Worm (Caenorhabditis elegans): ENCODE data around the gene lido-11.
"Not testable (repeated sequence)": the region's sequence is repeated elsewhere in the genome, so short reads cannot be mapped to it uniquely, and the experiment has no call there.

Gene lido-11

ce11 chrII:3014196-3014849 lies 10.6 kb downstream of the lido-11 start, which contains the start of gene C41H7.2:
C41H7.2 (plus strand) TSS chrII:3014817.
- no peak for TF ChIP-seq ceh-36 (tag; optimal IDR thresholded peaks at IDR 0.05)
- no peak for TF ChIP-seq sea-1 (GFP tag; conservative IDR thresholded peaks at IDR 0.05)
- TF ChIP-seq tra-4 (tag; optimal IDR thresholded peaks at IDR 0.05) = no peak
- TF ChIP-seq hmbx-1 (tag; optimal IDR thresholded peaks at IDR 0.05) = no peak
- no peak for TF ChIP-seq F13C5.2 (tag; optimal IDR thresholded peaks at IDR 0.05)
- TF ChIP-seq ets-7 (tag; optimal IDR thresholded peaks at IDR 0.05) = no peak
- TF ChIP-seq scrt-1 (GFP tag; IDR thresholded peaks at IDR 0.05) = no peak
- no peak for TF ChIP-seq pes-1 (GFP tag; IDR thresholded peaks at IDR 0.05)
- TF ChIP-seq ceh-13 (GFP tag; optimal IDR thresholded peaks at IDR 0.05) = no peak
- no peak for TF ChIP-seq tbx-11 (GFP tag; IDR thresholded peaks at IDR 0.05)
- TF ChIP-seq B0310.2 (tag; optimal IDR thresholded peaks at IDR 0.05) = no peak

DNA sequence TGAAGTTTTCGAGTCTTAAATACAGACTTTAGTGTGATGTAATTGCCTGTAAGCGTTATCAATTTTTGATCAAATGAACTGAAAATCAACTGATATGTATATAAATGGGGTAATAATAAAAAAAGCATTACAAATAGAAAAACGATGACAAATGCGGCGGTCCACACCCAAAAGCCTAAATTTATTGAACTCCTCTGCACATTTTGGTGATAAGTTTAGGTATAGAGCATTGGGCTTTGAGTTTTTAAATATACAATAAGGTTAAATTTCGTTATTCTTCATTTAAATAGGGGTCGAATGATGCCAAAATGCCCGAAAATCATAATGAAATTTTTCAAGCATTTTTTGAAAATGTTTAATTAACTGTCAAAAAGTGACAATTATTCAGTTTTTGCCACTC lies 16.0 kb downstream of the lido-11 start, which contains the start of gene clec-3:
Gene clec-3 (minus strand): TSS at position 101 of the 400 bp plus-strand sequence.
- TF ChIP-seq hmg-4 (GFP tag; optimal IDR thresholded peaks at IDR 0.05) (no peak), hnd-1 (tag; optimal IDR thresholded peaks at IDR 0.05) (no peak)

DNA sequence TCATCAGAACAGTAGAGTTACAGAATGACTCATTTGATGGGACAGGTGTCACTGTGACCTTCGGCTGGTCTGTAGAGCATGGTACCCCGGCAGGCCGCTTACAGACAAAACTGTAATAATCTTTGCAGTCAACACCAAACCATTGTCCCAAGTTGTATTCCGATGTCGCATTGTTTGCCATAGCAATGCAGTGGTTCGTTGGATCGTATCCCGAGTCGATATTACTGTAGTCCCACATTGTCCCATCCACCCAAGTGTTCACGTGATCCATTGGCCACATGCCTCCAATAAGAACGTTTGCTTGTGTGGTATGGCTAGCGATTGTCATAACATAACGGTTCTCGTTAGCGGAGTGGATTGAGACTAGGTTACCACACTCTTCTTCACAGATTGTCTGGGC lies 17.1 kb downstream of the lido-11 start:
- TF ChIP-seq sea-1 (GFP tag; conservative IDR thresholded peaks at IDR 0.05) = no peak
- no peak for TF ChIP-seq ceh-36 (tag; optimal IDR thresholded peaks at IDR 0.05)
- no peak for TF ChIP-seq tbx-11 (GFP tag; IDR thresholded peaks at IDR 0.05)
- no peak for TF ChIP-seq tbx-37 (GFP tag; conservative IDR thresholded peaks at IDR 0.05)
- TF ChIP-seq ceh-13 (GFP tag; optimal IDR thresholded peaks at IDR 0.05) = no peak
- no peak for TF ChIP-seq aly-1 (tag; optimal IDR thresholded peaks at IDR 0.05)
- TF ChIP-seq flt-1 (GFP tag; IDR thresholded peaks at IDR 0.05) = no peak
- TF ChIP-seq pes-1 (GFP tag; IDR thresholded peaks at IDR 0.05) = no peak
- TF ChIP-seq hnd-1 (tag; optimal IDR thresholded peaks at IDR 0.05) = no peak

DNA sequence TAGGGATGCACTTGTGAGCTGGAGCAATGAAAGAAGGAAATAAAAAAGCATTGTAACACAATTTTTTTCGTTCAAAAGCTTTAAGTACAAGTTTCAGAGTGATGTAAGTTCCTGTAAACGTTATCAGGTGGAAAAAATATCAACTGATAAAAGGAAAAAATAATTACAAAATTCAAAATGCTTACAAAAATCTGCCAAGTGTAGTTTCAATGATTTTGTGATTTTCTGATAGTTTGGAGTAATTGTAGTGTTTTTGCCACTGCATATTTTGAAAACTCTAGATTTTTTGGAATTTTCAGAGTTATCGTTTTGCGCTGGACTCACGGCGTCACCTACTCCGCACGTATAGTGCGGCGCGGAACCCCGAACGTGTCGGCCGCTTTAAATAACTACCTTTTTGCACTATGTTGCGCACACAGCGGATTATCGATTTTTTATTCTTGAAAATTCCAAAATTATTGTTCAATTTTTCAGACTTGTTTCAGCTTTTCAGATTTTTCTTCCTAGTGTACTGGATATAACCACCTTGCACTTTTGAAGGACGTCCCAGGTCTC lies 19.7 kb downstream of the lido-11 start, which contains the start of gene clec-2:
Gene clec-2 (minus strand): TSS at position 51 of the 555 bp plus-strand sequence.
- TF ChIP-seq ama-1 (optimal IDR thresholded peaks at IDR 0.05) (no peak), scrt-1 (GFP tag; IDR thresholded peaks at IDR 0.05) (no peak), aly-1 (tag; optimal IDR thresholded peaks at IDR 0.05) (no peak), ceh-13 (GFP tag; optimal IDR thresholded peaks at IDR 0.05) (no peak)

DNA sequence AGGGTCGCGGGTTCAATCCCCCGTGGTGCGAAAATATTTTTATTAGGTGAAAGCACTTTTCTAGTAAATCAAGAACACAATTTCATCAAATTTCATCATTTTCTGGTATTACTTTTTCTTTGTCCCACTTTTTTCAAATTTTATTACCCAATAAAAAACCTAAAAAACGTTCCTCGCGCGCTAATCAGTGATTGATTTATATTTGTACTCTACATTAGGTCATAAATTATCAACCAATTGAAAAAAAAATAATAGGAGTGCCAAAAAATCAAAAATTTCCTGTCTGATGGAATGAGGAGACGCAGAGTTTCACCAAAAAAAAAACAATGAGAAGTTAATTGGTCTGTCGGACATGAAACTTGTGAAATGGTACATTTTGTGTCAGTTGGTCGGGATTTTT lies 20.9 kb downstream of the lido-11 start:
- TF ChIP-seq ceh-13 (GFP tag; optimal IDR thresholded peaks at IDR 0.05) (no peak), hnd-1 (tag; optimal IDR thresholded peaks at IDR 0.05) (no peak), hmg-4 (GFP tag; optimal IDR thresholded peaks at IDR 0.05) (no peak), sea-1 (GFP tag; conservative IDR thresholded peaks at IDR 0.05) (no peak), F13C5.2 (tag; optimal IDR thresholded peaks at IDR 0.05) (no peak), aly-1 (tag; optimal IDR thresholded peaks at IDR 0.05) (no peak), tra-4 (tag; optimal IDR thresholded peaks at IDR 0.05) (no peak), pes-1 (GFP tag; IDR thresholded peaks at IDR 0.05) (no peak), ceh-36 (tag; optimal IDR thresholded peaks at IDR 0.05) (no peak)

DNA sequence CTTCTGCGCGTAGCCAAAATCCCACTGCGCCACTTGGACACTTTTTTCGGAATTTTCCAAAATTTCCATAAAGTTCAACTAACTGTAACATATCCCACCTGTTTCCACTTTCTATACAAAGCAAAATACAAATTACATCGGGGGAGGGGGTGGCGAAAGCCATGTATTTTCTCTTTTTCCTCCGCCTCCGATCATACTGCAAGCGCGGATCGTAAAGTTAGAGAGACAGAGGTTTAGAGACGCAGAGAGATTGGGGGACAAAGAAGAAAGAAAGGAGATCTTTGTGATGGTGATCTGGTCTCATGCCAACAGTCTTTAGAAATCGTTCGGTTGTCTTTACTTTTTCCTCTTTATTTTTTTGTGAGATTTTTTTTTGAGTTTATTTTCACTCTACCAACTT lies 24.5 kb downstream of the lido-11 start:
- no peak for TF ChIP-seq flt-1 (GFP tag; IDR thresholded peaks at IDR 0.05)

DNA sequence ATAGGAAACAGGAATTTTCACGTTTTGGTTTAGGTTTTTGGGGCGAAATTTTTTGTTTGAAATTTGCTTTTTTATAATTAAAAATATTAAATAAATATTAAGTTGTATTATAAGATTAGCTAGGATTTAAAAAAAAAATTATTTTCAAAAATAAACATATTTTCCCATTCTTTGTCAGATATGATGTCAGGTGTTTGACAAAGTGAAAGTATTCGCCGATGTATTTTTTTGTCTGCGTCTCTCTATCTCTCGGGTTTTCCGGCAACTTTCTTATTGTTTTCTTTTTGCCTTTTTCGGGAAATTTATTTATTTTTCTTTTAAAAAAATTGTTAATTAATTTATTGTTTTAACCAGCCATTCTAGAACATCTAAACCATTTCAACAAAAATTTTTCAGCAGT lies 26.6 kb downstream of the lido-11 start:
- no peak for TF ChIP-seq tbx-11 (GFP tag; IDR thresholded peaks at IDR 0.05)
- no peak for TF ChIP-seq ets-7 (tag; optimal IDR thresholded peaks at IDR 0.05)
- no peak for TF ChIP-seq sea-1 (GFP tag; conservative IDR thresholded peaks at IDR 0.05)
- no peak for TF ChIP-seq hmbx-1 (tag; optimal IDR thresholded peaks at IDR 0.05)
- TF ChIP-seq tbx-37 (GFP tag; conservative IDR thresholded peaks at IDR 0.05) = no peak
- TF ChIP-seq F13C5.2 (tag; optimal IDR thresholded peaks at IDR 0.05) = no peak
- no peak for TF ChIP-seq aly-1 (tag; optimal IDR thresholded peaks at IDR 0.05)
- no peak for TF ChIP-seq ceh-13 (GFP tag; optimal IDR thresholded peaks at IDR 0.05)

DNA sequence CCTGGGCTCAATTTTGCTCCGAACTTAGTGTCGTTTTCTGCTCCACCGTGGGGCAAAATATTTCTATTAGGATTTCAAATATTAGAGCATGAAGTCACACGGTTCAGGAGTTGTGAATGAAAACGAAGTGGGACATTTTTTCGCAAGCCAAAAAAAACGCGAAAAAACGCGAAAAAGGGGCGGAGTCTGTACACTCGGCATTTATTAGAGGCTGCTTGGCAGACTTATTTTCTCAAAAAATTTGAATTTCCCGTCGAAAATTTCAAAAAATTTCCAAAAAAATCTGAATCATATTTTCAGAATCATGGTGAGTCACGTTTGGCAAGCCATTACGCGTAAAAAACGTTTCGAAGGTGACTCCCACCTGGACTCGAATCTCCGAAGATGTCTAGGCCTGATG lies 28.7 kb downstream of the lido-11 start, which contains the start of gene B0454.6:
Gene B0454.6 (plus strand): TSS at position 301 of the 400 bp plus-strand sequence.
- TF ChIP-seq sea-1 (GFP tag; conservative IDR thresholded peaks at IDR 0.05); tbx-11 (GFP tag; IDR thresholded peaks at IDR 0.05); B0310.2 (tag; optimal IDR thresholded peaks at IDR 0.05): not testable (repeated sequence)

DNA sequence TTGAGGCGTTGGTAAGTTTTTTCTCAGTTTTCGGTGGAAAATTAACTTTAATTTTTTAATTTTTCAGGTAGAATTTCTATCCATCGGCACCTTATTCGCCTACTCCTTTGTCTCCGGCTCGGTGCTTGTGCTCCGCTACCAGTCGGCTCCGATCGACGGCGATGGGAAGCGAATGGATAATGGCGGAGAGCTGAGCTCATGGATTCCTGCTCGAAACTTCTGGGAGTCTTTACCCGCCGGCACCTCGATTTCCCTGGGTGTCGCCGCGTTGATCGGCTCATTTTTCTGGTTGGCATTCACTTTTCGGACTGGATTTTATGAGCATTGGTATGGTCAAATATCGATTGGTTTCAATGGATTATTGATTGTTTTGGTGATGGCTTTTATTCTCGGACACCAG lies 31.1 kb downstream of the lido-11 start:
- no peak for TF ChIP-seq scrt-1 (GFP tag; IDR thresholded peaks at IDR 0.05)
- TF ChIP-seq ets-7 (tag; optimal IDR thresholded peaks at IDR 0.05) = no peak
- no peak for TF ChIP-seq tbx-11 (GFP tag; IDR thresholded peaks at IDR 0.05)
- no peak for TF ChIP-seq aly-1 (tag; optimal IDR thresholded peaks at IDR 0.05)
- TF ChIP-seq hmbx-1 (tag; optimal IDR thresholded peaks at IDR 0.05) = no peak
- TF ChIP-seq hmg-4 (GFP tag; optimal IDR thresholded peaks at IDR 0.05) = no peak
- TF ChIP-seq flt-1 (GFP tag; IDR thresholded peaks at IDR 0.05) = no peak
- TF ChIP-seq pes-1 (GFP tag; IDR thresholded peaks at IDR 0.05) = no peak
- TF ChIP-seq ceh-36 (tag; optimal IDR thresholded peaks at IDR 0.05) = no peak
